Worm (Caenorhabditis elegans) whole organism, L4 larva: ENCODE measurements around the gene gly-6.

Source experiments
- F26F4.8 ChIP-seq: fragments of 200-800 bp; sonication (Bioruptor generic); conservative IDR thresholded peaks from 2 replicates; pipeline ENCODE4 v1.3.6; 2022; ENCODE audit warnings: missing genetic modification characterization, missing compliant biosample characterization
- F37D6.2 ChIP-seq: sonication (generic microtip); optimal IDR thresholded peaks from 2 replicates; lab custom pipeline; 2016; ENCODE audit warnings: mild to moderate bottlenecking, missing genetic modification characterization, missing compliant biosample characterization
- F44E2.7 ChIP-seq: fragments of 200-800 bp; sonication (Bioruptor generic); IDR thresholded peaks from 2 replicates; pipeline ENCODE4 v2.1.2; 2022; ENCODE audit warnings: missing genetic modification characterization, missing compliant biosample characterization
- Y105C5A.15 ChIP-seq: fragments of 200-800 bp; sonication (Bioruptor generic); IDR thresholded peaks from 2 replicates; pipeline ENCODE4 v1.3.6; 2022; ENCODE audit warnings: missing genetic modification characterization, missing compliant biosample characterization
- Y75B8A.6 ChIP-seq: fragments of 200-800 bp; sonication (Bioruptor generic); IDR thresholded peaks from 2 replicates; pipeline ENCODE4 v1.3.6; 2022; ENCODE audit warnings: missing genetic modification reagents, missing genetic modification characterization, missing compliant biosample characterization
- aly-2 ChIP-seq: sonication (generic microtip); optimal IDR thresholded peaks from 2 replicates; lab custom pipeline; 2018; ENCODE audit warnings: missing biosample characterization, missing genetic modification characterization
- arid-1 ChIP-seq: fragments of 200-800 bp; sonication (Bioruptor generic); conservative IDR thresholded peaks from 2 replicates; pipeline ENCODE4 v1.3.6; 2022; ENCODE audit warnings: missing genetic modification reagents, missing genetic modification characterization, missing compliant biosample characterization
- ces-1 ChIP-seq: fragments of 150-350 bp; sonication (generic microtip); optimal IDR thresholded peaks from 4 replicates; lab custom pipeline; 2014; ENCODE audit warnings: missing biosample characterization, missing genetic modification reagents, missing genetic modification characterization
- cey-2 ChIP-seq: sonication (generic microtip); optimal IDR thresholded peaks from 3 replicates; lab custom pipeline; 2017; ENCODE audit warnings: missing genetic modification characterization, mild to moderate bottlenecking, missing compliant biosample characterization, antibody characterized with exemption, borderline replicate concordance; ENCODE audit not compliant: insufficient read depth
- ctbp-1 ChIP-seq: fragments of 200-800 bp; sonication (Bioruptor generic); IDR thresholded peaks from 2 replicates; pipeline ENCODE4 v1.3.6; 2022; ENCODE audit warnings: missing genetic modification reagents, missing genetic modification characterization, missing compliant biosample characterization
- daf-16 ChIP-seq, 3 experiments: sonication (generic microtip); optimal IDR thresholded peaks; 2 replicates each; lab custom pipeline; 2016 to 2017; ENCODE audit warnings: missing genetic modification characterization in 3 of 3, missing genetic modification reagents in 3 of 3, mild to moderate bottlenecking in 2 of 3, missing compliant biosample characterization in 2 of 3, missing biosample characterization in 1 of 3, moderate library complexity in 1 of 3
- dmd-6 ChIP-seq: fragments of 200-800 bp; sonication (Bioruptor generic); IDR thresholded peaks from 2 replicates; pipeline ENCODE4 v1.3.6; 2022; ENCODE audit warnings: missing genetic modification reagents, missing genetic modification characterization, missing compliant biosample characterization
- dmd-8 ChIP-seq: fragments of 200-800 bp; sonication (Bioruptor generic); IDR thresholded peaks from 2 replicates; pipeline ENCODE4 v1.3.6; 2022; ENCODE audit warnings: missing genetic modification characterization, missing compliant biosample characterization
- duxl-1 ChIP-seq: sonication (generic microtip); optimal IDR thresholded peaks from 2 replicates; lab custom pipeline; 2016; ENCODE audit warnings: mild to moderate bottlenecking, missing genetic modification characterization, moderate library complexity, missing compliant biosample characterization; ENCODE audit not compliant: poor library complexity
- dve-1 ChIP-seq: sonication (generic microtip); optimal IDR thresholded peaks from 2 replicates; lab custom pipeline; 2017; ENCODE audit warnings: antibody characterized with exemption, mild to moderate bottlenecking, missing genetic modification characterization, missing compliant biosample characterization; ENCODE audit not compliant: insufficient read depth
- egl-43 ChIP-seq: fragments of 200-800 bp; sonication (Bioruptor generic); IDR thresholded peaks from 2 replicates; pipeline ENCODE4 v1.3.6; 2022; ENCODE audit warnings: missing genetic modification reagents, missing genetic modification characterization, missing compliant biosample characterization
- hlh-11 ChIP-seq: fragments of 200-800 bp; sonication (Bioruptor generic); optimal IDR thresholded peaks from 2 replicates; lab custom pipeline; 2018; ENCODE audit warnings: mild to moderate bottlenecking, missing genetic modification characterization, missing compliant biosample characterization
- hlh-30 ChIP-seq: sonication (generic microtip); optimal IDR thresholded peaks from 2 replicates; lab custom pipeline; 2017; ENCODE audit warnings: antibody characterized with exemption, mild to moderate bottlenecking, missing genetic modification characterization, missing compliant biosample characterization; ENCODE audit not compliant: insufficient read depth
- hmg-1.1 ChIP-seq: fragments of 200-800 bp; sonication (Bioruptor generic); IDR thresholded peaks from 2 replicates; pipeline ENCODE4 v1.3.6; 2022; ENCODE audit warnings: missing genetic modification reagents, missing genetic modification characterization, missing compliant biosample characterization
- lim-7 ChIP-seq: fragments of 200-800 bp; sonication (Bioruptor generic); IDR thresholded peaks from 2 replicates; pipeline ENCODE4 v1.3.6; 2022; ENCODE audit warnings: missing genetic modification characterization, missing compliant biosample characterization
- lin-15B ChIP-seq: fragments of 150-350 bp; sonication (generic microtip); optimal IDR thresholded peaks from 3 replicates; lab custom pipeline; 2014; ENCODE audit warnings: missing biosample characterization, missing genetic modification characterization
- lin-38 ChIP-seq: fragments of 200-800 bp; sonication (Bioruptor generic); IDR thresholded peaks from 2 replicates; pipeline ENCODE4 v1.3.6; 2022; ENCODE audit warnings: missing genetic modification reagents, missing genetic modification characterization, missing compliant biosample characterization
- lir-3 ChIP-seq: sonication (generic microtip); optimal IDR thresholded peaks from 2 replicates; lab custom pipeline; 2016; ENCODE audit warnings: mild to moderate bottlenecking, missing genetic modification characterization, missing compliant biosample characterization
- lsy-2 ChIP-seq, 2 experiments: fragments of 150-350 bp in 1 of 2; sonication (generic microtip) in 1 of 2; optimal IDR thresholded peaks; 2 replicates each; lab custom pipeline; 2014 to 2017; ENCODE audit warnings: missing biosample characterization in 2 of 2, missing genetic modification characterization in 2 of 2
- madf-9 ChIP-seq: fragments of 200-800 bp; sonication (Bioruptor generic); conservative IDR thresholded peaks from 2 replicates; pipeline ENCODE4 v1.3.6; 2022; ENCODE audit warnings: missing genetic modification reagents, missing genetic modification characterization, missing compliant biosample characterization
- mdl-1 ChIP-seq, 2 experiments: fragments of 150-350 bp in 1 of 2; sonication (generic microtip) in 1 of 2; optimal IDR thresholded peaks; 2 replicates each; lab custom pipeline; 2014 to 2017; ENCODE audit warnings: missing biosample characterization in 2 of 2, missing genetic modification characterization in 2 of 2
- mes-2 ChIP-seq: sonication (generic microtip); optimal IDR thresholded peaks from 2 replicates; lab custom pipeline; 2016; ENCODE audit warnings: missing genotype, mild to moderate bottlenecking, missing genetic modification characterization, missing compliant biosample characterization; ENCODE audit not compliant: poor library complexity, severe bottlenecking
- mxl-3 ChIP-seq: fragments of 200-800 bp; sonication (Bioruptor generic); optimal IDR thresholded peaks from 2 replicates; lab custom pipeline; 2018; ENCODE audit warnings: mild to moderate bottlenecking, missing genetic modification characterization, missing compliant biosample characterization
- nhr-102 ChIP-seq: sonication (generic microtip); optimal IDR thresholded peaks from 2 replicates; lab custom pipeline; 2016; ENCODE audit warnings: mild to moderate bottlenecking, missing genetic modification characterization, moderate library complexity, missing compliant biosample characterization
- nhr-111 ChIP-seq: fragments of 200-800 bp; sonication (Bioruptor generic); optimal IDR thresholded peaks from 2 replicates; lab custom pipeline; 2018; ENCODE audit warnings: mild to moderate bottlenecking, missing genetic modification characterization, missing compliant biosample characterization
- nhr-41 ChIP-seq: fragments of 200-800 bp; sonication (Bioruptor generic); IDR thresholded peaks from 2 replicates; pipeline ENCODE4 v1.3.6; 2022; ENCODE audit warnings: missing genetic modification reagents, missing genetic modification characterization, missing compliant biosample characterization
- nhr-42 ChIP-seq: fragments of 200-800 bp; sonication (Bioruptor generic); IDR thresholded peaks from 2 replicates; pipeline ENCODE4 v1.3.6; 2022; ENCODE audit warnings: missing genetic modification characterization, missing compliant biosample characterization
- nhr-6 ChIP-seq: fragments of 150-350 bp; optimal IDR thresholded peaks from 2 replicates; lab custom pipeline; 2014; ENCODE audit warnings: missing biosample characterization, missing genetic modification characterization
- nhr-76 ChIP-seq: fragments of 150-350 bp; optimal IDR thresholded peaks from 2 replicates; lab custom pipeline; 2014; ENCODE audit warnings: missing biosample characterization, missing genetic modification characterization
- nhr-77 ChIP-seq: fragments of 150-350 bp; optimal IDR thresholded peaks from 2 replicates; lab custom pipeline; 2014; ENCODE audit warnings: missing biosample characterization, missing genetic modification characterization
- rbr-2 ChIP-seq: sonication (generic microtip); optimal IDR thresholded peaks from 2 replicates; lab custom pipeline; 2016; ENCODE audit warnings: missing genotype, missing genetic modification characterization, missing compliant biosample characterization
- spr-3 ChIP-seq: fragments of 200-800 bp; sonication (Bioruptor generic); optimal IDR thresholded peaks from 2 replicates; lab custom pipeline; 2018; ENCODE audit warnings: mild to moderate bottlenecking, missing genetic modification characterization, missing compliant biosample characterization
- tra-1 ChIP-seq: fragments of 200-800 bp; sonication (Bioruptor generic); IDR thresholded peaks from 2 replicates; pipeline ENCODE4 v1.3.6; 2022; ENCODE audit warnings: missing genetic modification reagents, missing genetic modification characterization, missing compliant biosample characterization
- unc-62 ChIP-seq, 3 experiments: fragments of 150-350 bp in 1 of 3; sonication (generic microtip); optimal IDR thresholded peaks in 2 of 3; peaks in 1 of 3; 1 replicate in 1 of 3; 2 replicates in 2 of 3; lab custom pipeline; 2014 to 2017; ENCODE audit warnings: missing biosample characterization in 3 of 3, missing genetic modification characterization in 3 of 3, missing genetic modification reagents in 3 of 3, missing genotype in 1 of 3
- vab-7 ChIP-seq: fragments of 200-800 bp; sonication (Bioruptor generic); IDR thresholded peaks from 2 replicates; pipeline ENCODE4 v1.3.6; 2022; ENCODE audit warnings: missing genetic modification reagents, missing genetic modification characterization, missing compliant biosample characterization
- zip-2 ChIP-seq: fragments of 150-350 bp; optimal IDR thresholded peaks from 2 replicates; lab custom pipeline; 2014; ENCODE audit warnings: missing biosample characterization, missing genetic modification characterization
- ztf-11 ChIP-seq: fragments of 150-350 bp; optimal IDR thresholded peaks from 2 replicates; lab custom pipeline; 2014; ENCODE audit warnings: missing biosample characterization, missing genetic modification characterization

gly-6 gene

ce11 chrIII:4369381-4369809, 38.4 kb upstream of the gly-6 start (continued):
- TF ChIP-seq Y75B8A.6 (peak; percentile 59; the same call in 1 of the 2 replicates), egl-43 (GFP tag; lab: Robert Waterston, UW) (peak; percentile 94), dmd-6 (GFP tag; lab: Robert Waterston, UW) (peak; percentile 85), ctbp-1 (GFP tag; lab: Robert Waterston, UW) (peak; percentile 69; the same call in 1 of the 2 replicates), lin-38 (GFP tag; lab: Robert Waterston, UW) (peak; percentile 84), mdl-1 (tag; optimal IDR thresholded peaks at IDR 0.05; lab: Kevin White, UChicago) (peak in 1 of 2 experiments; percentile 17), duxl-1 (peak; percentile 5), hmg-1.1 (GFP tag; lab: Robert Waterston, UW) (peak; percentile 88), daf-16 (GFP tag; optimal IDR thresholded peaks at IDR 0.05; lab: Kevin White, UChicago) (peak; percentile 20 to 54), daf-16 (tag; optimal IDR thresholded peaks at IDR 0.05; lab: Kevin White, UChicago) (peak; percentile 24), F44E2.7 (peak; percentile 75; the same call in 1 of the 2 replicates), F26F4.8 (GFP tag; lab: Robert Waterston, UW) (0 out of 2 replicates have a peak, but pooled peaks have one; percentile 19), nhr-42 (peak; percentile 69; the same call in 1 of the 2 replicates), hlh-30 (tag; lab: Kevin White, UChicago) (peak; percentile 44), nhr-6 (tag; lab: Kevin White, UChicago) (peak; percentile 30), nhr-41 (GFP tag; lab: Robert Waterston, UW) (peak; percentile 53; the same call in 1 of the 2 replicates)

ce11 chrIII:4367649-4368048, 36.6 kb upstream of the gly-6 start, which contains the start of gene ckb-2:
Gene ckb-2, plus strand, starts transcription at chrIII:4367949.
- TF ChIP-seq lim-7 (GFP tag; lab: Robert Waterston, UW) (no peak), lin-15B (tag; lab: Kevin White, UChicago) (no peak), ztf-11 (tag; lab: Kevin White, UChicago) (no peak), F44E2.7 (no peak), F37D6.2 (tag; lab: Kevin White, UChicago) (no peak), nhr-102 (tag; lab: Kevin White, UChicago) (no peak), lir-3 (tag; lab: Kevin White, UChicago) (no peak)
- TF ChIP-seq, all 104 proteins: peak for 0

DNA sequence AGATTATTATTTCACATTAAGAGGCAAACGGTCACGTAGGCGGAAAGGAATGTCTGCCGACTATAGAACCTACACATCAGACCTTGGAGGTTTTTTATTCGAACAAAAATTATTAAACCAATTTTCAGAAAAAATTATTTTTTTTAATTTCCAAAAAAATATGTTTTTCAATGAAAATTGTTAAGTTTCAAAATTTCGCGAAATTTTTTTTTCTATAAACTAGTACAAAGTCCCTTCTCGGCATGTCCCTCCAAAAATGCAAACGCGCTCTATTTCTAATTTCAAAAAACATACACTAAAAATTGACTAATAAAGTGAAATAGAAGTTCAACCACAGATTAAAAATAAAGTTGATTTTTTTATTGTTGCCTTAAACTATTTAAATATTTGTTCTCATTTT, 33.9 kb upstream of the gly-6 start, which contains the start of gene ckb-1:
TSS of gene ckb-1 (plus strand) at position 301 of the 400 bp plus-strand sequence.
- peak; percentile 15 for TF ChIP-seq dve-1 (tag; lab: Kevin White, UChicago)
- TF ChIP-seq lin-38 (GFP tag; lab: Robert Waterston, UW), result peak; percentile 39; the same call in 1 of the 2 replicates
- peak in 1 of 2 experiments; percentile 7 for TF ChIP-seq lsy-2 (tag; optimal IDR thresholded peaks at IDR 0.05; lab: Kevin White, UChicago)
- no peak for TF ChIP-seq ces-1 (GFP tag; lab: Kevin White, UChicago)
- peak; percentile 8 for TF ChIP-seq mes-2
- TF ChIP-seq, all 104 proteins: peak for 4

- 0 out of 2 replicates have a peak, but pooled peaks have one; percentile 30 for TF ChIP-seq ctbp-1 (GFP tag; lab: Robert Waterston, UW)
- no peak for TF ChIP-seq cey-2 (tag; lab: Kevin White, UChicago)
- peak; percentile 63; the same call in 1 of the 2 replicates for TF ChIP-seq arid-1 (GFP tag; lab: Robert Waterston, UW)
- TF ChIP-seq Y105C5A.15 (GFP tag; lab: Robert Waterston, UW), result no peak
- TF ChIP-seq spr-3 (GFP tag; lab: Kevin White, UChicago), result no peak
- TF ChIP-seq nhr-77 (tag; lab: Kevin White, UChicago), result no peak
- TF ChIP-seq nhr-42, result no peak
- no peak for TF ChIP-seq nhr-76 (tag; lab: Kevin White, UChicago)
- TF ChIP-seq tra-1 (GFP tag; lab: Robert Waterston, UW), result no peak
- no peak for TF ChIP-seq mxl-3 (GFP tag; lab: Kevin White, UChicago)
- TF ChIP-seq nhr-111 (GFP tag; lab: Kevin White, UChicago), result no peak
- peak; percentile 69; the same call in 1 of the 2 replicates for TF ChIP-seq dmd-8
- peak; percentile 64; the same call in 1 of the 2 replicates for TF ChIP-seq madf-9 (GFP tag; lab: Robert Waterston, UW)
- no peak for TF ChIP-seq zip-2 (tag; lab: Kevin White, UChicago)
- no peak for TF ChIP-seq nhr-102 (tag; lab: Kevin White, UChicago)
- peak; percentile 69 for TF ChIP-seq egl-43 (GFP tag; lab: Robert Waterston, UW)
- TF ChIP-seq unc-62 (GFP tag; optimal IDR thresholded peaks at IDR 0.05 in 1 of 2; lab: Kevin White, UChicago), result peak in 1 of 2 experiments; percentile 52
- TF ChIP-seq unc-62 (tag; optimal IDR thresholded peaks at IDR 0.05; lab: Kevin White, UChicago), result no peak
- peak; percentile 12 for TF ChIP-seq rbr-2 (tag; lab: Kevin White, UChicago)
- peak; percentile 71 for TF ChIP-seq vab-7
- peak; percentile 43; the same call in 1 of the 2 replicates for TF ChIP-seq dmd-6 (GFP tag; lab: Robert Waterston, UW)
- TF ChIP-seq aly-2 (tag; lab: Kevin White, UChicago), result no peak
- TF ChIP-seq nhr-41 (GFP tag; lab: Robert Waterston, UW), result no peak
- TF ChIP-seq hlh-11 (tag; lab: Kevin White, UChicago), result peak; percentile 21
These were observed 31.3 kb upstream of the gly-6 start for ce11 chrIII:4362332-4362731.
